Worm (Caenorhabditis elegans) whole organism, L1 larva: ENCODE results near the gene mlt-3.

Source experiments
- ceh-90 ChIP-seq: sonication (generic microtip); optimal IDR thresholded peaks from 2 replicates; lab custom pipeline; 2016; ENCODE audit warnings: missing genetic modification characterization, missing compliant biosample characterization
- fos-1 ChIP-seq: fragments of 150-350 bp; optimal IDR thresholded peaks from 2 replicates; lab custom pipeline; 2014; ENCODE audit warnings: missing biosample characterization, missing genetic modification characterization
- jun-1 ChIP-seq: fragments of 150-350 bp; optimal IDR thresholded peaks from 2 replicates; lab custom pipeline; 2014; ENCODE audit warnings: missing biosample characterization, missing genetic modification reagents, missing genetic modification characterization
- mep-1 ChIP-seq: fragments of 150-350 bp; optimal IDR thresholded peaks from 2 replicates; lab custom pipeline; 2014; ENCODE audit warnings: missing biosample characterization, missing genetic modification characterization

- TF ChIP-seq jun-1 (tag; lab: Kevin White, UChicago), result no peak
- no peak for TF ChIP-seq mep-1 (tag; lab: Kevin White, UChicago)
- no peak for TF ChIP-seq ceh-90 (tag; lab: Kevin White, UChicago)
- no peak for TF ChIP-seq fos-1 (tag; lab: Kevin White, UChicago)
Observed at ce11 chrIV:12265877-12266276, 39.0 kb upstream of the mlt-3 start.
